Worm (Caenorhabditis elegans) whole organism, midembryonic: Measurements from ENCODE around the gene aat-3.

Source experiments
- T22C8.4 ChIP-seq: fragments of 200-800 bp; sonication (Bioruptor generic); IDR thresholded peaks from 2 replicates; pipeline ENCODE4 v1.3.6; 2022; ENCODE audit warnings: missing genetic modification characterization, missing compliant biosample characterization
- cog-1 ChIP-seq: sonication (generic microtip); optimal IDR thresholded peaks from 2 replicates; lab custom pipeline; 2016; ENCODE audit warnings: missing genetic modification characterization, missing compliant biosample characterization
- flt-1 ChIP-seq: fragments of 200-800 bp; sonication (Bioruptor generic); IDR thresholded peaks from 2 replicates; pipeline ENCODE4 v1.3.6; 2022; ENCODE audit warnings: missing genetic modification characterization, missing compliant biosample characterization
- klf-2 ChIP-seq: fragments of 200-800 bp; sonication (Bioruptor generic); conservative IDR thresholded peaks from 2 replicates; pipeline ENCODE4 v1.3.6; 2022; ENCODE audit warnings: missing genetic modification reagents, missing genetic modification characterization, missing compliant biosample characterization
- med-1 ChIP-seq: sonication (generic microtip); optimal IDR thresholded peaks from 2 replicates; lab custom pipeline; 2017; ENCODE audit warnings: missing genetic modification characterization, mild to moderate bottlenecking, missing compliant biosample characterization, antibody characterized with exemption, missing genetic modification reagents; ENCODE audit not compliant: insufficient read depth
- ref-1 ChIP-seq: fragments of 200-800 bp; sonication (Bioruptor generic); conservative IDR thresholded peaks from 2 replicates; pipeline ENCODE4 v1.3.6; 2022; ENCODE audit warnings: missing genetic modification reagents, missing genetic modification characterization, missing compliant biosample characterization
- tab-1 ChIP-seq: fragments of 200-800 bp; sonication (Bioruptor generic); IDR thresholded peaks from 2 replicates; pipeline ENCODE4 v1.3.6; 2022; ENCODE audit warnings: missing genetic modification characterization, missing compliant biosample characterization
- ztf-23 ChIP-seq: fragments of 200-800 bp; sonication (Bioruptor generic); IDR thresholded peaks from 2 replicates; pipeline ENCODE4 v1.3.6; 2022; ENCODE audit warnings: missing genetic modification reagents, missing genetic modification characterization, missing compliant biosample characterization
- ztf-29 ChIP-seq: fragments of 200-800 bp; sonication (Bioruptor generic); IDR thresholded peaks from 2 replicates; pipeline ENCODE4 v1.3.6; 2022; ENCODE audit warnings: missing genetic modification reagents, missing genetic modification characterization, missing compliant biosample characterization

ce11 chrX:2527194-2527593, 24.9 kb upstream of the aat-3 start:
- no peak for TF ChIP-seq tab-1 (GFP tag; lab: Robert Waterston, UW)
- no peak for TF ChIP-seq T22C8.4
- no peak for TF ChIP-seq flt-1
- TF ChIP-seq klf-2 (GFP tag; lab: Robert Waterston, UW): no peak
- TF ChIP-seq med-1 (GFP tag; lab: Kevin White, UChicago): no peak
- no peak for TF ChIP-seq cog-1
- no peak for TF ChIP-seq ref-1 (GFP tag; lab: Robert Waterston, UW)
- no peak for TF ChIP-seq ztf-23 (GFP tag; lab: Robert Waterston, UW)
- TF ChIP-seq ztf-29: no peak
